Worm (Caenorhabditis elegans): ENCODE measurements around the gene glr-1.

Gene glr-1

DNA sequence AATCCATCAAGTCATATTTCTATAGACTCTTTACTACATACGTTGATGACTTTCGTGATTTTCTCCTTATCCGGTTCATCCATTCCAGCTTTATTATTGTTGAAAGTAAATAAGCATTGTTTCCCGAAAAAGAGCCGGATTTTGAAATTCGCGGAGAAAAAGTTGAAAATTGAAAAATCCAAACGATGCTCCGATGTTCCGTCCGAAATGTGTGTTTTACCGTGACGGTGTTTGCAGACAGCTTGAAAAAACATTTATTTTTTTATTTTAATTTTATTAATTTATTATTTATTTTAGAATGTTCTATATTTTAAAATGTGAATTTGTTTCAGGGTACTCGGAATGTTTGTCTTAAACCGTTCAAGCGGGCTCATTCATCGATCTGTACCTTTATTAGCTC lies 42.4 kb upstream of the glr-1 start, which contains the start of gene dnj-10:
dnj-10 (plus strand) TSS at position 333 of the 400 bp plus-strand sequence.
- TF ChIP-seq ztf-11 (tag; optimal IDR thresholded peaks at IDR 0.05) (no peak), ztf-4 (tag; optimal IDR thresholded peaks at IDR 0.05) (no peak), fkh-4 (tag; optimal IDR thresholded peaks at IDR 0.05; ENCODE audit: borderline replicate concordance) (no peak), elt-2 (tag; optimal IDR thresholded peaks at IDR 0.05) (no peak), nhr-71 (tag; optimal IDR thresholded peaks at IDR 0.05) (peak; percentile 78), ceh-8 (GFP tag; optimal IDR thresholded peaks at IDR 0.05) (no peak), ces-1 (GFP tag; optimal IDR thresholded peaks at IDR 0.05) (no peak), zag-1 (tag; optimal IDR thresholded peaks at IDR 0.05) (no peak), nhr-77 (tag; optimal IDR thresholded peaks at IDR 0.05) (no peak), lsy-2 (tag; optimal IDR thresholded peaks at IDR 0.05) (peak; percentile 85 to 86), elt-3 (tag; optimal IDR thresholded peaks at IDR 0.05) (peak in 1 of 6 experiments; percentile 31), lin-35 (GFP tag; optimal IDR thresholded peaks at IDR 0.05) (peak; percentile 92 to 94), jun-1 (tag; optimal IDR thresholded peaks at IDR 0.05) (no peak), rnt-1 (tag; optimal IDR thresholded peaks at IDR 0.05) (peak; percentile 52), pag-3 (tag; optimal IDR thresholded peaks at IDR 0.05; ENCODE audit: borderline replicate concordance, insufficient read depth) (no peak), alr-1 (tag; optimal IDR thresholded peaks at IDR 0.05; ENCODE audit: borderline replicate concordance) (no peak), dpl-1 (GFP tag; optimal IDR thresholded peaks at IDR 0.05) (peak; percentile 81 to 94 (median 87)), ceh-90 (tag; optimal IDR thresholded peaks at IDR 0.05) (peak; percentile 9), F16B12.6 (tag; optimal IDR thresholded peaks at IDR 0.05) (peak; percentile 87), efl-1 (optimal IDR thresholded peaks at IDR 0.05) (peak; percentile 32 to 87), efl-1 (GFP tag; optimal IDR thresholded peaks at IDR 0.05 in 1 of 2) (peak; percentile 90 to 98), mdl-1 (tag; optimal IDR thresholded peaks at IDR 0.05) (peak in 1 of 2 experiments; percentile 53), sup-37 (GFP tag; optimal IDR thresholded peaks at IDR 0.05) (no peak), tbx-2 (tag; optimal IDR thresholded peaks at IDR 0.05) (peak; percentile 67), fkh-8 (tag; optimal IDR thresholded peaks at IDR 0.05) (peak; percentile 49), unc-98 (GFP tag; IDR thresholded peaks at IDR 0.05) (no peak), vab-15 (tag; optimal IDR thresholded peaks at IDR 0.05) (no peak), nhr-85 (tag) (peak; percentile 73), ceh-63 (GFP tag; optimal IDR thresholded peaks at IDR 0.05) (no peak), hlh-4 (tag; optimal IDR thresholded peaks at IDR 0.05) (no peak), fkh-10 (GFP tag; optimal IDR thresholded peaks at IDR 0.05) (peak; percentile 3), lin-14 (GFP tag; optimal IDR thresholded peaks at IDR 0.05) (peak; percentile 84), skn-1 (tag; optimal IDR thresholded peaks at IDR 0.05) (peak; percentile 74), nhr-76 (tag; optimal IDR thresholded peaks at IDR 0.05) (no peak), fos-1 (tag; optimal IDR thresholded peaks at IDR 0.05) (no peak), blmp-1 (tag; optimal IDR thresholded peaks at IDR 0.05) (peak; percentile 67), efl-3 (GFP tag; optimal IDR thresholded peaks at IDR 0.05) (no peak), sox-4 (tag; optimal IDR thresholded peaks at IDR 0.05) (no peak), nhr-90 (tag; optimal IDR thresholded peaks at IDR 0.05; ENCODE audit: poor library complexity) (peak; percentile 45), pqm-1 (tag; optimal IDR thresholded peaks at IDR 0.05) (no peak), lin-13 (GFP tag; optimal IDR thresholded peaks at IDR 0.05) (no peak), lin-39 (tag; optimal IDR thresholded peaks at IDR 0.05) (peak; percentile 50), mab-9 (GFP tag; IDR thresholded peaks at IDR 0.05) (no peak), isw-1 (GFP tag; IDR thresholded peaks at IDR 0.05) (peak; percentile 51), tlp-1 (tag; optimal IDR thresholded peaks at IDR 0.05) (no peak), C16A3.4 (tag; optimal IDR thresholded peaks at IDR 0.05) (peak; percentile 69), egl-13 (tag; optimal IDR thresholded peaks at IDR 0.05) (peak; percentile 21), mep-1 (tag; optimal IDR thresholded peaks at IDR 0.05) (peak; percentile 91), xbp-1 (tag; optimal IDR thresholded peaks at IDR 0.05) (peak; percentile 72), snpc-4 (tag; optimal IDR thresholded peaks at IDR 0.05) (peak; percentile 47), mef-2 (tag; optimal IDR thresholded peaks at IDR 0.05) (no peak), ets-5 (GFP tag; IDR thresholded peaks at IDR 0.05) (no peak), C04F5.9 (tag; optimal IDR thresholded peaks at IDR 0.05) (no peak), hpl-2 (GFP tag; optimal IDR thresholded peaks at IDR 0.05) (no peak)

All from whole organism, L1 larva.